Worm (Caenorhabditis elegans) whole organism, late embryonic: ENCODE data around the gene saps-1.

Experiments used
- C38D4.7 ChIP-seq: fragments of 200-800 bp; sonication (Bioruptor generic); optimal IDR thresholded peaks from 2 replicates; lab custom pipeline; 2018; ENCODE audit warnings: mild to moderate bottlenecking, missing genetic modification characterization, moderate library complexity, missing compliant biosample characterization
- F13H6.1 ChIP-seq: sonication (generic microtip); optimal IDR thresholded peaks from 2 replicates; lab custom pipeline; 2016; ENCODE audit warnings: missing genetic modification characterization, missing compliant biosample characterization
- K02D7.2 ChIP-seq: sonication (generic microtip); optimal IDR thresholded peaks from 2 replicates; lab custom pipeline; 2017; ENCODE audit warnings: mild to moderate bottlenecking, missing genetic modification characterization, missing compliant biosample characterization
- T23F11.4 ChIP-seq: fragments of 200-800 bp; sonication (Bioruptor generic); optimal IDR thresholded peaks from 2 replicates; lab custom pipeline; 2018; ENCODE audit warnings: mild to moderate bottlenecking, missing genetic modification characterization, missing compliant biosample characterization
- Y22D7AL.16 ChIP-seq: sonication (generic microtip); optimal IDR thresholded peaks from 2 replicates; lab custom pipeline; 2016; ENCODE audit warnings: missing genetic modification characterization, missing compliant biosample characterization
- ceh-14 ChIP-seq: sonication (generic microtip); optimal IDR thresholded peaks from 2 replicates; lab custom pipeline; 2016; ENCODE audit warnings: missing genotype, missing genetic modification characterization, missing compliant biosample characterization
- ceh-19 ChIP-seq: fragments of 200-800 bp; sonication (Bioruptor generic); optimal IDR thresholded peaks from 2 replicates; lab custom pipeline; 2018; ENCODE audit warnings: mild to moderate bottlenecking, missing genetic modification characterization, missing compliant biosample characterization
- ceh-24 ChIP-seq: sonication (generic microtip); optimal IDR thresholded peaks from 2 replicates; lab custom pipeline; 2016; ENCODE audit warnings: mild to moderate bottlenecking, missing genetic modification characterization, missing compliant biosample characterization
- ceh-30 ChIP-seq: fragments of 150-350 bp; optimal IDR thresholded peaks from 2 replicates; lab custom pipeline; 2014; ENCODE audit warnings: missing biosample characterization, missing genetic modification characterization
- ceh-31 ChIP-seq: sonication (generic microtip); optimal IDR thresholded peaks from 2 replicates; lab custom pipeline; 2016; ENCODE audit warnings: missing genetic modification characterization, missing compliant biosample characterization
- ceh-48 ChIP-seq: sonication (generic microtip); optimal IDR thresholded peaks from 2 replicates; lab custom pipeline; 2016; ENCODE audit warnings: missing genetic modification characterization, inconsistent platforms, missing compliant biosample characterization
- elt-2 ChIP-seq: sonication (generic microtip); optimal IDR thresholded peaks from 2 replicates; lab custom pipeline; 2016; ENCODE audit warnings: missing genetic modification reagents, missing genetic modification characterization, missing compliant biosample characterization
- elt-4 ChIP-seq: sonication (generic microtip); optimal IDR thresholded peaks from 2 replicates; lab custom pipeline; 2016; ENCODE audit warnings: missing genetic modification characterization, missing compliant biosample characterization
- fax-1 ChIP-seq: sonication (generic microtip); optimal IDR thresholded peaks from 2 replicates; lab custom pipeline; 2016; ENCODE audit warnings: missing genotype, missing genetic modification characterization, missing compliant biosample characterization
- gmeb-2 ChIP-seq: sonication (generic microtip); optimal IDR thresholded peaks from 2 replicates; lab custom pipeline; 2016; ENCODE audit warnings: missing genetic modification characterization, inconsistent platforms, missing compliant biosample characterization
- nfya-1 ChIP-seq: sonication (generic microtip); optimal IDR thresholded peaks from 2 replicates; lab custom pipeline; 2017; ENCODE audit warnings: missing genetic modification characterization, mild to moderate bottlenecking, missing compliant biosample characterization, antibody characterized with exemption, moderate library complexity
- npax-4 ChIP-seq: sonication (generic microtip); optimal IDR thresholded peaks from 2 replicates; lab custom pipeline; 2016; ENCODE audit warnings: missing genetic modification characterization, missing compliant biosample characterization
- odd-2 ChIP-seq: sonication (generic microtip); optimal IDR thresholded peaks from 2 replicates; lab custom pipeline; 2017; ENCODE audit warnings: antibody characterized with exemption, mild to moderate bottlenecking, missing genetic modification characterization, missing compliant biosample characterization
- pag-3 ChIP-seq: sonication (generic microtip); optimal IDR thresholded peaks from 2 replicates; lab custom pipeline; 2016; ENCODE audit warnings: missing compliant biosample characterization, missing genetic modification characterization, borderline replicate concordance
- pha-2 ChIP-seq: sonication (generic microtip); optimal IDR thresholded peaks from 2 replicates; lab custom pipeline; 2017; ENCODE audit warnings: mild to moderate bottlenecking, missing genetic modification characterization, missing compliant biosample characterization
- pha-4 ChIP-seq: fragments of 150-350 bp; optimal IDR thresholded peaks from 2 replicates; lab custom pipeline; 2018; ENCODE audit warnings: missing biosample characterization, missing genetic modification reagents, missing genetic modification characterization
- rnt-1 ChIP-seq: sonication (generic microtip); optimal IDR thresholded peaks from 2 replicates; lab custom pipeline; 2016; ENCODE audit warnings: missing genetic modification characterization, missing compliant biosample characterization
- sox-4 ChIP-seq: sonication (generic microtip); optimal IDR thresholded peaks from 2 replicates; lab custom pipeline; 2017; ENCODE audit warnings: mild to moderate bottlenecking, missing genetic modification characterization, inconsistent platforms, missing compliant biosample characterization
- syd-9 ChIP-seq: sonication (generic microtip); optimal IDR thresholded peaks from 2 replicates; lab custom pipeline; 2016; ENCODE audit warnings: mild to moderate bottlenecking, missing genetic modification characterization, moderate library complexity, missing compliant biosample characterization
- tbx-2 ChIP-seq: sonication (generic microtip); optimal IDR thresholded peaks from 2 replicates; lab custom pipeline; 2016; ENCODE audit warnings: missing genetic modification characterization, missing compliant biosample characterization
- unc-42 ChIP-seq: sonication (generic microtip); optimal IDR thresholded peaks from 2 replicates; lab custom pipeline; 2016; ENCODE audit warnings: missing genotype, missing genetic modification characterization, missing compliant biosample characterization
- unc-55 ChIP-seq: sonication (generic microtip); optimal IDR thresholded peaks from 2 replicates; lab custom pipeline; 2017; ENCODE audit warnings: missing biosample characterization, missing genetic modification reagents, missing genetic modification characterization
- unc-86 ChIP-seq: sonication (generic microtip); optimal IDR thresholded peaks from 2 replicates; lab custom pipeline; 2016; ENCODE audit warnings: missing genetic modification characterization, missing compliant biosample characterization

saps-1 gene

DNA sequence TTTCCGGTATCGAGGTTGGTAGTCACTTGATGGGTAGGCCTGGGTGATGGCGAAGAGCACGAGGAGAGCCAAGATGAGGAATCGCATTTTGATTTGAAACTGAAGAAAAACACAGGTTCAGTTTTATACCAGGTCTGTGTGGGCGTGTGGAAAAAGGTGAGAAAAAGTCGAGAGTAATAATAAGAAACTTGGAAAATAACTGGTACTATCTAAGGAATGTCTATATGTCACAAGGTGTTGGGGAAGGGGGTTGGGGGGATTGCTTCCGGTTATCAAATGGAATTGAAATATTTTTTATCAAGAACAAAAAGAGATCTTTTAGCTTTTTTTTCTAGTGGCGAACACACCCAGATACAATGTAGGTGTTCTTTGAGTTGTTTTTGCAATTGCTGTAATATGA is 22.1 kb downstream of the saps-1 start, which contains the start of gene nlp-51:
Gene nlp-51, minus strand, starts transcription at position 101 of the 400 bp plus-strand sequence.
- no peak for TF ChIP-seq ceh-30 (tag; lab: Kevin White, UChicago)
- TF ChIP-seq F13H6.1 (tag; lab: Kevin White, UChicago), result no peak
- TF ChIP-seq pag-3, result no peak
- TF ChIP-seq fax-1, result no peak
- no peak for TF ChIP-seq tbx-2 (tag; lab: Kevin White, UChicago)
- TF ChIP-seq npax-4 (tag; lab: Kevin White, UChicago), result no peak
- no peak for TF ChIP-seq pha-2 (tag; lab: Kevin White, UChicago)
- no peak for TF ChIP-seq K02D7.2 (tag; lab: Kevin White, UChicago)
- TF ChIP-seq ceh-14 (tag; lab: Kevin White, UChicago), result no peak
- no peak for TF ChIP-seq sox-4
- no peak for TF ChIP-seq ceh-48 (tag; lab: Kevin White, UChicago)
- no peak for TF ChIP-seq pha-4

DNA sequence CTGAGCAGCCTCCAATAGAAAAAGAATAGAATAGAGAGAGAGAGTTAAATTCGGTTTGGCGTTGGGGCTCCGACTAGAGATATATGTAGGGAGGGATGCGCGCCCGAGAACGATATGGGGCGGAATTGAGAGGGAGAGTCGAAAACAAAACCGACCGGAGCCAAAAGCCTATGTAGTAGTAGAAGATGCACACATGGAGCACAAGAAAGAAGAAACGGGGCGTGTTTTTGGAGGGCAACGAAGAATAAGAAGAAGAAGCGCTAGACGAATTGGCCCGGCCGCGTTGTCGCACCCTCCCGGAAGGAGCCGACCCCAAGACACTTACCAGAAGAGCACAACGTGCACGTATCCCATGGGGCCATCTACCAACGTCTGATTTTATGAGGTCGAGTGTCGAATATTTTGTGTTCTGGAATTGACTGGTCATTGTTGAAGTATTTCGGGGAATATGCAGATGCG is 31.6 kb downstream of the saps-1 start, which contains the start of gene tag-180:
Gene tag-180, minus strand, starts transcription at position 409 of the 459 bp plus-strand sequence.
- TF ChIP-seq elt-4 (peak; percentile 28), unc-86 (tag; lab: Kevin White, UChicago) (no peak), ceh-31 (tag; lab: Kevin White, UChicago) (peak; percentile 33), unc-42 (tag; lab: Kevin White, UChicago) (peak; percentile 37), nfya-1 (tag; lab: Kevin White, UChicago) (no peak), Y22D7AL.16 (tag; lab: Kevin White, UChicago) (no peak), pag-3 (no peak)

DNA sequence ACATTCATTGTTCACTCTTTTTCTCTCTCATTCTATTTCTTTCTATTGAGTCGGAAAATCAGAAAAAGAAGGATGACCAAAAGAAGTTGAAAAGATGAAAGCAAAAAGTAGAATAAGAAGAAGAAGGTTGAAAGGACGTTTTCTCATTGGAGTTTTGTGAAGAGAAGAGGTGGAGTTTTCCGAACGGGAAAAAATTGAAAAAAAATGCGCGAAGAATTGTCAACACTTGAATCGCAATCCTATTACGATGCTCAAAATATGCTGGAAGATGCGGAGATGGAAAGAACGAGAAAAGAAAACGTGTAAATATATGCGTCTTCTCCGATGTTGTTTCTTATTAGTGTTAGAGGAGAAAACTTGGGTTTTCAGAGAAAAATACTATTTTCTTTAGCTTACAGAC is 35.9 kb downstream of the saps-1 start:
- TF ChIP-seq gmeb-2 (tag; lab: Kevin White, UChicago) (no peak), unc-55 (GFP tag; lab: Kevin White, UChicago) (no peak), unc-42 (tag; lab: Kevin White, UChicago) (peak; percentile 19), elt-4 (no peak), ceh-19 (GFP tag; lab: Kevin White, UChicago) (no peak)

DNA sequence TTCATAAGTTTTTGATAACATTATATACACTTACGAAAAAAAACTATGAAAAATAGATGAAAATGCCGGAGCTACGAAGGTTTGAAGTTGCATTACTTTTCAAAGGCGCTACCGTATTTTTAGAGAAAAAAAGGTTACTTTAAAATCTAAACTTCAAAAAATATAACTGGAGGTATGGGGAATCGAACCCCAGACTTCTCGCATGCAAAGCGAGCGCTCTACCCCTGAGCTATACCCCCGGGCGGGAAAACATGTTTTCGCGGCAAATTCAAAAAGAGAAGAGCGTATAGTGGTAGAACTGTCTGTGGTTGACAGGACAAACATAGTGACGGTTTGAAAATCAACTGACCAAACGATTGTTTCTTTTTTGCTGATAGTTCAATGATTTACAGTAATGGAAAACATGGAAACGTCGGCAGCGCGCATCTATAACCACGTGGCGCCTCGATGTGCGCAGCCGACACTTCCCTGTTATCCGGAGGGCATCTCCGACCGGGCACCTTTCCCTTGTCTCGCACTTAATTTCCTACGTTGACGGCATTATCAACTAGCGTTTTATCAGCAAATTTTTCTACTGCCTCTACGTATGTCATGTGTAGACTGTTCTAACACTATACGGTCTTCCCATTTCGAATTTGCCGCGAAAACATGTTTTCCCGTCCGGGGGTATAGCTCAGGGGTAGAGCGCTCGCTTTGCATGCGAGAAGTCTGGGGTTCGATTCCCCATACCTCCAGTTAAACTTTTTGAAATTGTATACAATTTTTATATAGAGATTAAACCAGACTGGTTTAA is 36.6 kb downstream of the saps-1 start:
- TF ChIP-seq elt-2 (tag; lab: Kevin White, UChicago) (peak; percentile 55), pag-3 (no peak)

DNA sequence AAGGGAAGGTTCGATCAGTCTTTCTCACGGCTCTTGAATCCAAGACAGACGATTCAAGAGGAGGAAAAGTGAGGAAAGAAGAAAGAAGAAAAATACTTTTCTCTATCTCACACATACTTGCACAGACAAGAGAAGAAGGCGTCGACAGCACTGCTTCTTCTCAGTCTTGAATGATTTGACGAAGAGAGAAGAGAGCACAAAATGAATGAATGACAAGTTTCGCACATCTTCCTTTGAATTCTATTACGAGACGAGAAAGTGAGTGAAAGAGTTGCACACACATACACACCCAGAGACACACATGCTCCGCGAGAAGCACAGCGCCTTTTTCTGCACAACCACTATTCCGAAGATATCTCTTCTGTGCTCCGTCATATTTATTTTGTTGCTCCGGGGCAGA is 38.2 kb downstream of the saps-1 start:
- peak; percentile 96 for TF ChIP-seq unc-42 (tag; lab: Kevin White, UChicago)
- TF ChIP-seq ceh-14 (tag; lab: Kevin White, UChicago), result no peak
- peak; percentile 22 for TF ChIP-seq ceh-31 (tag; lab: Kevin White, UChicago)

DNA sequence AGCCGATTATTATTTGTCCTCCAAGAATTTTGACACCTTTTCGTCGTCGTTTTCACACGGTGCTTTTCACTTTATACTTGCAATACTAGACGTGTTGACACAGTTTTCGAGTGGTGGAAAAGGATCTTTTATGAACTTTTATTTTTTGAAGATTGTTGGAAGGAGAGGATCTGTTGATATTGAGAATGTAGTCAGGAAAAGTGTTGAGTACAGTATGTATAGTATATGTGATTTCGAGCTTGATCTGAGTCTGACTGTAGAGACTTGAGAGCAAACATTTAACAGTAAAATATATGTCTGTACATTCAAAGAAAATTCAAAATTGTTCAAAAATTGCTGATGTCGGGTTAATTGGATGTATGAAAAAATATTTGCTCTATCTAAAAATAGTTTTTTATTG is 38.7 kb downstream of the saps-1 start:
- TF ChIP-seq ceh-24 (tag; lab: Kevin White, UChicago) (no peak), C38D4.7 (GFP tag; lab: Kevin White, UChicago) (no peak), odd-2 (tag; lab: Kevin White, UChicago) (no peak), rnt-1 (tag; lab: Kevin White, UChicago) (no peak), syd-9 (no peak), T23F11.4 (no peak)
